Fruit fly (Drosophila melanogaster): ENCODE results near the gene sty.

The sty gene

DNA sequence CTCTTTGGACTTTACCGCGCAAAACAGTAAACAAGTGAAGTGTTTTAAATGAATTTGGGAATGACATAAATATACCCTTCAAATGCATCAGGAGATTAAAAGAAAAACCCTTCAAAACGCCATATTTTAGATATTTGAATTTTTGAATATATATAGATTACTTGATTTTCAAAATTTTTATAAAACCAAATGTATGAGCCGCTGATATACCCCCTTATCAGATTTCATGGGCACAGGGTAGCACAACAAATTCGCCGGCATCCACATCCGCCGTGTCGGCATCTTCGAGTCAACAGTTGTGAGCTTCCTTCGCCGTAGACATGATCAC is 46.8 kb downstream of the sty start, which contains the start of gene Ids (continued):
- TF ChIP-seq trh (GFP tag; optimal IDR thresholded peaks at IDR 0.05) = peak; percentile 11
- TF ChIP-seq CG12391 (tag; optimal IDR thresholded peaks at IDR 0.05) = peak; percentile 71
- TF ChIP-seq CG11398 (GFP tag; optimal IDR thresholded peaks at IDR 0.05) = no peak
- peak; percentile 70 for TF ChIP-seq CG9932 (GFP tag; IDR thresholded peaks at IDR 0.05)
- TF ChIP-seq peb (GFP tag; IDR thresholded peaks at IDR 0.05) = peak; percentile 35; the same call in 1 of the 2 replicates
- TF ChIP-seq CG12219 (GFP tag; optimal IDR thresholded peaks at IDR 0.05) = peak; percentile 52
- peak; percentile 64 for TF ChIP-seq CG7556 (GFP tag; optimal IDR thresholded peaks at IDR 0.05)
- no peak for TF ChIP-seq br (optimal IDR thresholded peaks at IDR 0.05)
- peak; percentile 84 for TF ChIP-seq CG6689 (GFP tag; IDR thresholded peaks at IDR 0.05)
- peak; percentile 35 for TF ChIP-seq NC2β (GFP tag; optimal IDR thresholded peaks at IDR 0.05)
- no peak for TF ChIP-seq CG16813 (GFP tag; IDR thresholded peaks at IDR 0.05; ENCODE audit: partially characterized antibody)
- TF ChIP-seq CG8765 (GFP tag; IDR thresholded peaks at IDR 0.05) = no peak
- peak; percentile 47 for TF ChIP-seq CG1602 (GFP tag; optimal IDR thresholded peaks at IDR 0.05)
- TF ChIP-seq seq (GFP tag; IDR thresholded peaks at IDR 0.05) = peak; percentile 80
- peak; percentile 67 for TF ChIP-seq CG4424 (GFP tag; optimal IDR thresholded peaks at IDR 0.05)
- no peak for TF ChIP-seq CG9609 (GFP tag; optimal IDR thresholded peaks at IDR 0.05)
- no peak for TF ChIP-seq zf30C (GFP tag; optimal IDR thresholded peaks at IDR 0.05)
- TF ChIP-seq CG9727 (GFP tag; optimal IDR thresholded peaks at IDR 0.05) = peak; percentile 69
- TF ChIP-seq repo (GFP tag; optimal IDR thresholded peaks at IDR 0.05) = no peak
- 0 out of 2 replicates have a peak, but pooled peaks have one; percentile 36 for TF ChIP-seq gsb (GFP tag; IDR thresholded peaks at IDR 0.05)
- 0 out of 3 replicates have a peak, but pooled peaks have one; percentile 55 for TF ChIP-seq CG2889 (GFP tag; IDR thresholded peaks at IDR 0.05)
- TF ChIP-seq stc (GFP tag; IDR thresholded peaks at IDR 0.05) = peak; percentile 81
- TF ChIP-seq CG6791 (GFP tag; IDR thresholded peaks at IDR 0.05; ENCODE audit: partially characterized antibody) = no peak
- no peak for TF ChIP-seq Lpt (GFP tag; optimal IDR thresholded peaks at IDR 0.05)
- peak; percentile 11 for TF ChIP-seq CG6654 (GFP tag; optimal IDR thresholded peaks at IDR 0.05)
- TF ChIP-seq zfh2 (GFP tag; optimal IDR thresholded peaks at IDR 0.05) = no peak
- no peak for TF ChIP-seq sc (optimal IDR thresholded peaks at IDR 0.05)
- no peak for TF ChIP-seq sc (GFP tag; optimal IDR thresholded peaks at IDR 0.05)
- no peak for TF ChIP-seq Vsx1 (GFP tag; optimal IDR thresholded peaks at IDR 0.05)
- TF ChIP-seq Nf-YB (GFP tag; optimal IDR thresholded peaks at IDR 0.05) = peak; percentile 25
- peak; percentile 73 for TF ChIP-seq esg (GFP tag; conservative IDR thresholded peaks at IDR 0.05)
- peak; percentile 23 for TF ChIP-seq trem (tag; optimal IDR thresholded peaks at IDR 0.05)
- peak; percentile 37 for TF ChIP-seq HLH54F (GFP tag; optimal IDR thresholded peaks at IDR 0.05)
- peak; percentile 58 for TF ChIP-seq Ssrp (tag; optimal IDR thresholded peaks at IDR 0.05)
- TF ChIP-seq Hsf (GFP tag; optimal IDR thresholded peaks at IDR 0.05) = peak; percentile 64
- peak; percentile 76 for TF ChIP-seq CG10366 (GFP tag; IDR thresholded peaks at IDR 0.05)
- TF ChIP-seq nom (GFP tag; optimal IDR thresholded peaks at IDR 0.05) = peak; percentile 70
- TF ChIP-seq CG30431 (GFP tag; optimal IDR thresholded peaks at IDR 0.05) = peak; percentile 44
- TF ChIP-seq lola (GFP tag; optimal IDR thresholded peaks at IDR 0.05) = peak in 1 of 3 experiments; percentile 13
- no peak for TF ChIP-seq CG1832 (GFP tag; optimal IDR thresholded peaks at IDR 0.05)
- no peak for TF ChIP-seq CG12299 (tag; optimal IDR thresholded peaks at IDR 0.05)
- peak; percentile 67; the same call in 1 of the 3 replicates for TF ChIP-seq CG34422 (GFP tag; IDR thresholded peaks at IDR 0.05)
- TF ChIP-seq schlank (tag; optimal IDR thresholded peaks at IDR 0.05) = peak; percentile 26
- peak; percentile 61; the same call in 1 of the 3 replicates for TF ChIP-seq gce (GFP tag; IDR thresholded peaks at IDR 0.05)
- peak; percentile 65 for TF ChIP-seq Blimp-1 (GFP tag; optimal IDR thresholded peaks at IDR 0.05)
- peak; percentile 86 for TF ChIP-seq CG14441 (GFP tag; IDR thresholded peaks at IDR 0.05)
- TF ChIP-seq Rx (GFP tag; IDR thresholded peaks at IDR 0.05) = peak; percentile 50; the same call in 1 of the 2 replicates
- TF ChIP-seq Doc2 (GFP tag; IDR thresholded peaks at IDR 0.05) = no peak
- TF ChIP-seq maf-S (GFP tag; optimal IDR thresholded peaks at IDR 0.05) = no peak
- TF ChIP-seq amos (GFP tag; IDR thresholded peaks at IDR 0.05; ENCODE audit: partially characterized antibody) = no peak
- TF ChIP-seq sna (GFP tag; IDR thresholded peaks at IDR 0.05; ENCODE audit: partially characterized antibody) = no peak
- TF ChIP-seq YL-1 (GFP tag; optimal IDR thresholded peaks at IDR 0.05) = peak; percentile 10
